Worm (Caenorhabditis elegans) whole organism, L3 larva: ENCODE measurements around the gene C36A4.10.

Experiments used
- R02D3.7 ChIP-seq: fragments of 150-350 bp; optimal IDR thresholded peaks from 2 replicates; lab custom pipeline; 2014; ENCODE audit warnings: missing biosample characterization, missing genetic modification characterization
- ZK546.5 ChIP-seq: sonication (generic microtip); optimal IDR thresholded peaks from 2 replicates; lab custom pipeline; 2017; ENCODE audit warnings: missing biosample characterization, missing genetic modification characterization
- ama-1 ChIP-seq: fragments of 150-350 bp; optimal IDR thresholded peaks from 2 replicates; lab custom pipeline; 2018
- ceh-28 ChIP-seq: fragments of 150-350 bp; optimal IDR thresholded peaks from 2 replicates; lab custom pipeline; 2014; ENCODE audit warnings: missing biosample characterization, missing genetic modification reagents, missing genetic modification characterization
- ceh-82 ChIP-seq: fragments of 150-350 bp; optimal IDR thresholded peaks from 2 replicates; lab custom pipeline; 2014; ENCODE audit warnings: missing biosample characterization, missing genetic modification characterization
- daf-12 ChIP-seq: fragments of 150-350 bp; optimal IDR thresholded peaks from 2 replicates; lab custom pipeline; 2014; ENCODE audit warnings: missing biosample characterization, missing genetic modification reagents, missing genetic modification characterization
- egl-27 ChIP-seq: sonication (generic microtip); optimal IDR thresholded peaks from 4 replicates; lab custom pipeline; 2017; ENCODE audit warnings: missing biosample characterization, missing genetic modification reagents, missing genetic modification characterization
- egl-5 ChIP-seq: fragments of 150-350 bp; optimal IDR thresholded peaks from 2 replicates; lab custom pipeline; 2017; ENCODE audit warnings: missing biosample characterization, missing genetic modification reagents, missing genetic modification characterization, inconsistent platforms
- elt-1 ChIP-seq: fragments of 150-350 bp; optimal IDR thresholded peaks from 2 replicates; lab custom pipeline; 2014; ENCODE audit warnings: missing biosample characterization, missing genetic modification characterization
- elt-2 ChIP-seq: sonication (generic microtip); optimal IDR thresholded peaks from 2 replicates; lab custom pipeline; 2016; ENCODE audit warnings: missing genetic modification reagents, mild to moderate bottlenecking, missing genetic modification characterization, missing compliant biosample characterization
- elt-3 ChIP-seq, 3 experiments: fragments of 150-350 bp in 1 of 3; sonication (generic microtip) in 2 of 3; optimal IDR thresholded peaks; 2 replicates in 2 of 3; 4 replicates in 1 of 3; lab custom pipeline; 2014 to 2017; ENCODE audit warnings: missing biosample characterization in 3 of 3, missing genetic modification characterization in 3 of 3
- eor-1 ChIP-seq, 2 experiments: fragments of 150-350 bp; optimal IDR thresholded peaks; 2 replicates each; lab custom pipeline; 2014 to 2018; ENCODE audit warnings: missing biosample characterization in 2 of 2, missing genetic modification characterization in 2 of 2
- fkh-10 ChIP-seq: sonication (generic microtip); optimal IDR thresholded peaks from 2 replicates; lab custom pipeline; 2017; ENCODE audit warnings: missing biosample characterization, missing genetic modification reagents, missing genetic modification characterization
- fkh-2 ChIP-seq: fragments of 150-350 bp; optimal IDR thresholded peaks from 2 replicates; lab custom pipeline; 2014; ENCODE audit warnings: missing biosample characterization, missing genetic modification reagents, missing genetic modification characterization
- hmg-11 ChIP-seq: sonication (generic microtip); optimal IDR thresholded peaks from 2 replicates; lab custom pipeline; 2016; ENCODE audit warnings: missing genetic modification characterization, missing compliant biosample characterization
- jun-1 ChIP-seq: fragments of 150-350 bp; optimal IDR thresholded peaks from 2 replicates; lab custom pipeline; 2014; ENCODE audit warnings: missing biosample characterization, missing genetic modification reagents, missing genetic modification characterization
- lin-15B ChIP-seq: fragments of 150-350 bp; optimal IDR thresholded peaks from 2 replicates; lab custom pipeline; 2014; ENCODE audit warnings: missing biosample characterization, missing genetic modification characterization
- lin-39 ChIP-seq: fragments of 150-350 bp; optimal IDR thresholded peaks from 2 replicates; lab custom pipeline; 2018; ENCODE audit warnings: missing biosample characterization, missing genetic modification reagents, missing genetic modification characterization
- lsy-12 ChIP-seq: sonication (generic microtip); optimal IDR thresholded peaks from 2 replicates; lab custom pipeline; 2016; ENCODE audit warnings: mild to moderate bottlenecking, missing genetic modification characterization, missing compliant biosample characterization
- nfya-1 ChIP-seq: sonication (generic microtip); optimal IDR thresholded peaks from 2 replicates; lab custom pipeline; 2017; ENCODE audit warnings: missing genetic modification characterization, mild to moderate bottlenecking, missing compliant biosample characterization, antibody characterized with exemption, moderate library complexity; ENCODE audit not compliant: insufficient read depth
- nhr-11 ChIP-seq: fragments of 150-350 bp; optimal IDR thresholded peaks from 2 replicates; lab custom pipeline; 2014; ENCODE audit warnings: missing biosample characterization, missing genetic modification characterization
- nhr-23 ChIP-seq: fragments of 150-350 bp; optimal IDR thresholded peaks from 2 replicates; lab custom pipeline; 2014; ENCODE audit warnings: missing biosample characterization, missing genetic modification reagents, missing genetic modification characterization
- nhr-237 ChIP-seq: fragments of 150-350 bp; optimal IDR thresholded peaks from 2 replicates; lab custom pipeline; 2014; ENCODE audit warnings: missing biosample characterization, missing genetic modification characterization
- nhr-25 ChIP-seq: sonication (generic microtip); optimal IDR thresholded peaks from 2 replicates; lab custom pipeline; 2017; ENCODE audit warnings: missing biosample characterization, missing genetic modification characterization
- nhr-43 ChIP-seq: sonication (generic microtip); optimal IDR thresholded peaks from 2 replicates; lab custom pipeline; 2016; ENCODE audit warnings: mild to moderate bottlenecking, missing genetic modification characterization, missing compliant biosample characterization; ENCODE audit not compliant: poor library complexity, severe bottlenecking
- pha-4 ChIP-seq: fragments of 150-350 bp; optimal IDR thresholded peaks from 2 replicates; lab custom pipeline; 2014; ENCODE audit warnings: missing biosample characterization, missing genetic modification reagents, missing genetic modification characterization
- pqm-1 ChIP-seq: fragments of 150-350 bp; optimal IDR thresholded peaks from 2 replicates; lab custom pipeline; 2017; ENCODE audit warnings: missing biosample characterization, missing genetic modification characterization, inconsistent platforms
- skn-1 ChIP-seq: fragments of 150-350 bp; optimal IDR thresholded peaks from 2 replicates; lab custom pipeline; 2014; ENCODE audit warnings: missing biosample characterization, missing genetic modification characterization
- snpc-4 ChIP-seq: fragments of 150-350 bp; optimal IDR thresholded peaks from 2 replicates; lab custom pipeline; 2014; ENCODE audit warnings: missing biosample characterization, missing genetic modification characterization
- tbx-2 ChIP-seq: sonication (generic microtip); optimal IDR thresholded peaks from 2 replicates; lab custom pipeline; 2016; ENCODE audit warnings: mild to moderate bottlenecking, missing genetic modification characterization, missing compliant biosample characterization
- unc-62 ChIP-seq: fragments of 150-350 bp; sonication (generic microtip); optimal IDR thresholded peaks from 4 replicates; lab custom pipeline; 2014; ENCODE audit warnings: missing biosample characterization, missing genetic modification reagents, missing genetic modification characterization
- zag-1 ChIP-seq: fragments of 150-350 bp; optimal IDR thresholded peaks from 2 replicates; lab custom pipeline; 2014; ENCODE audit warnings: missing biosample characterization, missing genetic modification characterization
- ztf-4 ChIP-seq: fragments of 150-350 bp; optimal IDR thresholded peaks from 2 replicates; lab custom pipeline; 2014; ENCODE audit warnings: missing biosample characterization, missing genetic modification characterization

Gene C36A4.10

DNA sequence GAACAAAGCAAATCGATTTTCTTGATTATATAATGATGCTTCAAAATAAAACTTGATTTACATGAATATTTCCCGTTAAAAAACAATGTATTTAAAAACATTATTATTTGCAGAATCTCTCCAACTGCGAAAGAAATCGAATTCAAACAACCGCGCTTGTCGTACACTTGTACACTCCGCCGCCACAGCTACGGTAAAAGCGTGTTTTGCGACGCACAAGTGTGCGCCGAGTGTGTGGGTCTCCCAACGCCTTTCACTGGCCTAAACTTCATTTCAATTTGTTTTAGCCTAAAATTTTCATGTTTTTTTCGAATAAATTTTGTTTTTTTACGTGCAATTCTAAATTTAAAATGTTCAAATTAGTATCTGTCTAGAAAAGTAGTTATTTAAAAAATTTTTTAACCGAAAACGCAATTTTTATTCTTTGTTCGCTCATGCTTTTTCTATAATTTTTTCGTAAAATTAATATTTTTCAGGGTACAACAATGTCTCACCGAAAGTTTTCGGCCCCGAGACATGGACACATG lies 36.2 kb upstream of the C36A4.10 start, which contains the start of gene rpl-3 (continued):
- TF ChIP-seq nhr-11 (tag; lab: Kevin White, UChicago) (peak; percentile 100), egl-27 (tag; lab: Kevin White, UChicago) (peak; percentile 99)
- TF ChIP-seq, all 47 proteins: peak for 45

DNA sequence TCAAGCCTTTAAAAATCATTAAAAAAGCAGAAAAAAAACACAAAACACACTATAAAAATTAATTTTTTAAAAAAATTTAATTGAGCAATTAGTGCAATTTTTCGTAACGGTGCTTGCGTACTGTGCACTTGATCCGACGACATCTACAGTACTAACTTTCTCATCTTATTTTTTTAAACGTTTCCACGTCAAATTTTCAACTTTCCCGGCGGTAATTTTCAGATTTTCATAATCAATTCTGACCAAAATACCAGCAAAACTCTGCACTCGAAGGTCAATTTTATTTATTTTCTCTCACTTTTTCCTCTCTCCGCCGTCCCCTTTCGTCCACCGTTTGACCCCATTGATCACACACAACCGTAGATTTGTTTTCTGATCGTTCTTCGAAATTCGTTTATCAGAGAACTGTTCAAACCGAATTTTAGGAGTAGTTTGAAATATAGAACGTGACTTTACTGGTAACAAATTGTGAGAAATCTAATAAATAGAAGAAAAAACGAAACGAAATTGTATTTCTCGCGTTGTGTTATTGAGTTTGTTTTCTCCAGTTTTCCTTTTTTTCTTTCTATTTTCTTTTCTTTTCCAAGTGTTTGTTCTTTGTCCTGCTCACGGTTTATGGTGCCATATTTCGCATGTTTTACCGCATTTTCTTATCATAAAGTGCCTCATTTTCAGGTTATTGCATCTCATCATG lies 32.7 kb upstream of the C36A4.10 start, which contains the start of gene acs-19:
Gene acs-19 (plus strand): TSS at position 676 of the 694 bp plus-strand sequence.
- TF ChIP-seq ztf-4 = no peak
- no peak for TF ChIP-seq ceh-28 (tag; lab: Kevin White, UChicago)
- peak; percentile 26 for TF ChIP-seq ama-1 (lab: Kevin White, UChicago)
- peak; percentile 19 for TF ChIP-seq fkh-10
- TF ChIP-seq elt-2 (tag; lab: Kevin White, UChicago) = peak; percentile 23
- TF ChIP-seq nhr-43 (tag; lab: Kevin White, UChicago) = peak; percentile 2
- TF ChIP-seq egl-5 (tag; lab: Kevin White, UChicago) = no peak
- peak; percentile 14 for TF ChIP-seq hmg-11 (tag; lab: Kevin White, UChicago)
- TF ChIP-seq pha-4 = peak; percentile 5
- TF ChIP-seq, all 47 proteins: peak for 6

DNA sequence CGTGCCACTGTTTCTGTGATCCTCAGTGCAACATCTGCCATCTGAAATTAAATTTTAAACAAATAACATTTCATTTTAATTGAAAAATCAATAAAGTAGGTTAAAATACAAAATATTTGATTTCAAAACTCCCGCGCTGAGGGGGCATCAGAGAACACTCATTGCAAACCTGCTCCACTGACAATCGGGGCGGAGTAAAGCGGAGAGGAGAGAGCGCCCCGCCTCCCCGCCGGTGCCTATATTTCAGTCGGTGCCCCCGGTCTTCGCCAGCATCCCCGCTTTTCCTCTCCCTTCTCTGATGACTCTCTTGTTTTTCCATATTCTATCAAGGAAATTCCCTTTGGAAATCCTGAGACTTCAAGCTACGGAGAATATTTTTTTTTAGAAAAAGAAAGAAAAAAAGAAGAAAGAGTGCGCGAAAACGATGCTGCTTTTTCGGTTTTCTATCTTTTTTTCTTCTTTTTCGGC lies 31.7 kb upstream of the C36A4.10 start, which contains the start of gene brc-1:
Gene brc-1 (minus strand): TSS at position 51 of the 468 bp plus-strand sequence.
- TF ChIP-seq ceh-28 (tag; lab: Kevin White, UChicago) (peak; percentile 54), nhr-237 (no peak), ama-1 (lab: Kevin White, UChicago) (peak; percentile 97), snpc-4 (tag; lab: Kevin White, UChicago) (peak; percentile 76), lsy-12 (tag; lab: Kevin White, UChicago) (peak; percentile 73), lin-15B (peak; percentile 96), elt-3 (tag; optimal IDR thresholded peaks at IDR 0.05; lab: Kevin White, UChicago) (no peak), elt-2 (tag; lab: Kevin White, UChicago) (peak; percentile 72), nhr-43 (tag; lab: Kevin White, UChicago) (peak; percentile 56), pha-4 (peak; percentile 86), egl-5 (tag; lab: Kevin White, UChicago) (peak; percentile 24), zag-1 (tag; lab: Kevin White, UChicago) (no peak), egl-27 (tag; lab: Kevin White, UChicago) (no peak), skn-1 (tag; lab: Kevin White, UChicago) (peak; percentile 49), lin-39 (tag; lab: Kevin White, UChicago) (peak; percentile 97), eor-1 (tag; optimal IDR thresholded peaks at IDR 0.05; lab: Kevin White, UChicago) (no peak), unc-62 (GFP tag; lab: Kevin White, UChicago) (peak; percentile 18), fkh-2 (tag; lab: Kevin White, UChicago) (no peak), tbx-2 (tag; lab: Kevin White, UChicago) (peak; percentile 51), fkh-10 (peak; percentile 96), nhr-11 (tag; lab: Kevin White, UChicago) (peak; percentile 37), pqm-1 (tag; lab: Kevin White, UChicago) (peak; percentile 57), ceh-82 (peak; percentile 32), jun-1 (tag; lab: Kevin White, UChicago) (peak; percentile 57), ZK546.5 (tag; lab: Kevin White, UChicago) (peak; percentile 9), ztf-4 (peak; percentile 10), nhr-25 (peak; percentile 79), hmg-11 (tag; lab: Kevin White, UChicago) (peak; percentile 98), elt-1 (tag; lab: Kevin White, UChicago) (peak; percentile 32), daf-12 (no peak), R02D3.7 (peak; percentile 68), nhr-23 (tag; lab: Kevin White, UChicago) (peak; percentile 91), nfya-1 (tag; lab: Kevin White, UChicago) (peak; percentile 94)

DNA sequence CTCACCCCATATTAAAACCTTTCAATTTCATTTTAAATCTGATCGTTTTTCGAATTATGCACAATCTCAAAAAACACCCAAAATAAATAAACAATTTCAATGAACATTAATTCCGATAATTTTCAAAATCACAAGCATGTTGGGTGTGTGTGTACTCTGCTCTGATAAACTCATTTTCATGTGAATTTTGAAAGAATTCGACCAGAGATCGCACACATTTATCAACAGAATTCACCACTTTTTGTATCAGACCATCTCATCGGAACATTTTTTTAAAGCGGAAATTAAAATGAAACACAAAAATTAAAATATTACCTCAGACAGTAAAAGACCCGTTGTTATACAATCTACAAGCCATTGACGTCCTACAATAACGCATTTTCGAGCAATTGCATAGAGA lies 26.7 kb upstream of the C36A4.10 start:
- TF ChIP-seq pqm-1 (tag; lab: Kevin White, UChicago) (peak; percentile 84), pha-4 (peak; percentile 54), elt-2 (tag; lab: Kevin White, UChicago) (peak; percentile 69)
